Fruit fly (Drosophila melanogaster) whole organism, embryonic: ENCODE results near the gene APP-BP1.

ENCODE experiments used
- Adf1 ChIP-seq: fragments of 200-800 bp; sonication (Bioruptor generic); IDR thresholded peaks from 2 replicates; pipeline ENCODE4 v1.3.6; 2022; ENCODE audit warnings: missing biosample characterization, missing genetic modification characterization
- CG11456 ChIP-seq: fragments of 200-800 bp; sonication (Bioruptor generic); IDR thresholded peaks from 3 replicates; pipeline ENCODE4 v1.3.6; 2022; ENCODE audit warnings: missing biosample characterization, missing genetic modification characterization
- CG12769 ChIP-seq: fragments of 200-800 bp; sonication (Bioruptor generic); optimal IDR thresholded peaks from 2 replicates; lab custom pipeline; 2019; ENCODE audit warnings: missing biosample characterization, mild to moderate bottlenecking, missing genetic modification characterization, moderate library complexity
- CG13296 ChIP-seq: fragments of 200-800 bp; sonication (Bioruptor generic); optimal IDR thresholded peaks from 3 replicates; lab custom pipeline; 2018; ENCODE audit warnings: missing biosample characterization, mild to moderate bottlenecking, missing genetic modification characterization
- CG1603 ChIP-seq: fragments of 200-800 bp; sonication (Bioruptor generic); optimal IDR thresholded peaks from 2 replicates; lab custom pipeline; 2019; ENCODE audit warnings: missing biosample characterization, mild to moderate bottlenecking, missing genetic modification characterization, moderate library complexity
- CG16863 ChIP-seq: fragments of 200-800 bp; sonication (Bioruptor generic); optimal IDR thresholded peaks from 3 replicates; lab custom pipeline; 2016; ENCODE audit warnings: missing biosample characterization, missing genetic modification characterization
- CG17361 ChIP-seq: fragments of 200-800 bp; sonication (Bioruptor generic); IDR thresholded peaks from 3 replicates; pipeline ENCODE4 v1.3.6; 2022; ENCODE audit warnings: missing biosample characterization, missing genetic modification characterization
- CG1792 ChIP-seq: fragments of 200-800 bp; sonication (Bioruptor generic); optimal IDR thresholded peaks from 2 replicates; lab custom pipeline; 2016; ENCODE audit warnings: missing biosample characterization, missing genetic modification characterization
- CG18011 ChIP-seq: fragments of 200-800 bp; sonication (Bioruptor generic); optimal IDR thresholded peaks from 2 replicates; lab custom pipeline; 2017; ENCODE audit warnings: missing biosample characterization, missing genetic modification characterization, mild to moderate bottlenecking, moderate library complexity, missing genotype
- CG30403 ChIP-seq: fragments of 200-800 bp; sonication (Bioruptor generic); optimal IDR thresholded peaks from 3 replicates; lab custom pipeline; 2016; ENCODE audit warnings: missing biosample characterization, missing genetic modification characterization
- CG34376 ChIP-seq: fragments of 200-800 bp; sonication (Bioruptor generic); optimal IDR thresholded peaks from 2 replicates; lab custom pipeline; 2018; ENCODE audit warnings: missing biosample characterization, mild to moderate bottlenecking, missing genetic modification characterization
- CG4730 ChIP-seq: fragments of 200-800 bp; sonication (Bioruptor generic); IDR thresholded peaks from 2 replicates; pipeline ENCODE4 v1.3.6; 2022; ENCODE audit warnings: missing biosample characterization, missing genetic modification characterization
- CG6175 ChIP-seq: fragments of 200-800 bp; sonication (Bioruptor generic); IDR thresholded peaks from 3 replicates; pipeline ENCODE4 v1.3.6; 2022; ENCODE audit warnings: missing biosample characterization, missing genetic modification characterization
- CG7357 ChIP-seq: fragments of 200-800 bp; sonication (Bioruptor generic); IDR thresholded peaks from 3 replicates; pipeline ENCODE4 v1.3.6; 2022; ENCODE audit warnings: missing biosample characterization, missing genetic modification characterization
- CG7987 ChIP-seq: fragments of 200-800 bp; sonication (Bioruptor generic); optimal IDR thresholded peaks from 2 replicates; lab custom pipeline; 2018; ENCODE audit warnings: missing biosample characterization, mild to moderate bottlenecking, missing genetic modification characterization, moderate library complexity
- CG8359 ChIP-seq: fragments of 200-800 bp; sonication (Bioruptor generic); optimal IDR thresholded peaks from 2 replicates; lab custom pipeline; 2017; ENCODE audit warnings: missing biosample characterization, mild to moderate bottlenecking, missing genetic modification characterization, borderline replicate concordance
- CG8944 ChIP-seq: fragments of 200-800 bp; sonication (Bioruptor generic); optimal IDR thresholded peaks from 3 replicates; lab custom pipeline; 2016; ENCODE audit warnings: missing biosample characterization, missing genetic modification characterization
- CG9609 ChIP-seq: fragments of 200-800 bp; sonication (Bioruptor generic); optimal IDR thresholded peaks from 3 replicates; lab custom pipeline; 2016; ENCODE audit warnings: missing biosample characterization, missing genetic modification characterization
- CHES-1-like ChIP-seq: fragments of 200-800 bp; sonication (Bioruptor generic); optimal IDR thresholded peaks from 2 replicates; lab custom pipeline; 2016; ENCODE audit warnings: missing biosample characterization, missing genetic modification characterization
- Dek ChIP-seq: fragments of 200-800 bp; sonication (Bioruptor generic); optimal IDR thresholded peaks from 3 replicates; lab custom pipeline; 2019; ENCODE audit warnings: missing biosample characterization, mild to moderate bottlenecking, missing genetic modification characterization, moderate library complexity
- Dip2 ChIP-seq: fragments of 200-800 bp; sonication (Bioruptor generic); IDR thresholded peaks from 2 replicates; pipeline ENCODE4 v1.3.6; 2022; ENCODE audit warnings: missing biosample characterization, missing genetic modification characterization
- ERR ChIP-seq: fragments of 200-800 bp; sonication (Bioruptor generic); optimal IDR thresholded peaks from 2 replicates; lab custom pipeline; 2016; ENCODE audit warnings: missing biosample characterization, missing genetic modification characterization
- H2.0 ChIP-seq: fragments of 200-800 bp; sonication (Bioruptor generic); IDR thresholded peaks from 2 replicates; pipeline ENCODE4 v1.3.6; 2022; ENCODE audit warnings: missing biosample characterization, missing genetic modification characterization
- HLH4C ChIP-seq: fragments of 200-800 bp; sonication (Bioruptor generic); IDR thresholded peaks from 3 replicates; pipeline ENCODE4 v1.3.6; 2022; ENCODE audit warnings: missing biosample characterization, missing genetic modification characterization; ENCODE audit not compliant: partially characterized antibody
- Hand ChIP-seq: fragments of 200-800 bp; sonication (Bioruptor generic); optimal IDR thresholded peaks from 2 replicates; lab custom pipeline; 2017; ENCODE audit warnings: mild to moderate bottlenecking, missing biosample characterization, missing genetic modification reagents, missing genetic modification characterization
- Hey ChIP-seq: fragments of 200-800 bp; sonication (Bioruptor generic); optimal IDR thresholded peaks from 3 replicates; lab custom pipeline; 2018; ENCODE audit warnings: missing biosample characterization, mild to moderate bottlenecking, missing genetic modification characterization
- Lpt ChIP-seq: fragments of >200 bp; optimal IDR thresholded peaks from 2 replicates; lab custom pipeline; 2018; ENCODE audit warnings: missing biosample characterization, missing genetic modification characterization
- Nf-YB ChIP-seq: fragments of 200-800 bp; sonication (Bioruptor generic); optimal IDR thresholded peaks from 3 replicates; lab custom pipeline; 2019; ENCODE audit warnings: missing biosample characterization, mild to moderate bottlenecking, missing genetic modification characterization, moderate library complexity
- Sry-δ ChIP-seq: fragments of 200-800 bp; sonication (Bioruptor generic); optimal IDR thresholded peaks from 2 replicates; lab custom pipeline; 2016; ENCODE audit warnings: missing biosample characterization, missing genetic modification characterization
- Stat92E ChIP-seq, 3 experiments: fragments of >200 bp in 2 of 3; fragments of 200-800 bp in 1 of 3; sonication (Bioruptor generic) in 1 of 3; optimal IDR thresholded peaks; 2 replicates each; lab custom pipeline; 2017 to 2019; ENCODE audit warnings: missing biosample characterization in 3 of 3, missing genetic modification characterization in 3 of 3, mild to moderate bottlenecking in 1 of 3, moderate library complexity in 1 of 3
- ara ChIP-seq: fragments of 200-800 bp; sonication (Bioruptor generic); IDR thresholded peaks from 2 replicates; pipeline ENCODE4 v1.3.6; 2022; ENCODE audit warnings: missing biosample characterization, missing genetic modification characterization
- cad ChIP-seq: fragments of >200 bp; optimal IDR thresholded peaks from 2 replicates; lab custom pipeline; 2017; ENCODE audit warnings: missing biosample characterization, missing genetic modification characterization
- cg ChIP-seq: fragments of 200-800 bp; sonication (Bioruptor generic); optimal IDR thresholded peaks from 3 replicates; lab custom pipeline; 2019; ENCODE audit warnings: missing biosample characterization, mild to moderate bottlenecking, missing genetic modification characterization, moderate library complexity
- chif ChIP-seq, 2 experiments: fragments of 200-800 bp; sonication (Bioruptor generic); optimal IDR thresholded peaks; 3 replicates each; lab custom pipeline; 2016; ENCODE audit warnings: missing biosample characterization in 2 of 2, missing genetic modification characterization in 2 of 2
- ci ChIP-seq: fragments of 200-800 bp; sonication (Bioruptor generic); IDR thresholded peaks from 3 replicates; pipeline ENCODE4 v1.3.6; 2022; ENCODE audit warnings: missing biosample characterization, missing genetic modification characterization
- croc ChIP-seq: fragments of 200-800 bp; sonication (Bioruptor generic); conservative IDR thresholded peaks from 3 replicates; pipeline ENCODE4 v1.3.6; 2022; ENCODE audit warnings: missing biosample characterization, missing genetic modification characterization
- grau ChIP-seq: fragments of 200-800 bp; optimal IDR thresholded peaks from 3 replicates; lab custom pipeline; 2019; ENCODE audit warnings: missing biosample characterization, mild to moderate bottlenecking, missing genetic modification characterization, moderate library complexity
- klu ChIP-seq: fragments of 200-800 bp; sonication (Bioruptor generic); IDR thresholded peaks from 2 replicates; pipeline ENCODE4 v1.3.6; 2022; ENCODE audit warnings: missing biosample characterization, missing genetic modification characterization
- luna ChIP-seq: fragments of 200-800 bp; sonication (Bioruptor generic); optimal IDR thresholded peaks from 2 replicates; lab custom pipeline; 2016; ENCODE audit warnings: missing biosample characterization, missing genetic modification characterization
- onecut ChIP-seq: fragments of 200-800 bp; sonication (Bioruptor generic); IDR thresholded peaks from 2 replicates; pipeline ENCODE4 v1.3.6; 2022; ENCODE audit warnings: missing biosample characterization, missing genetic modification characterization
- org-1 ChIP-seq: fragments of 200-800 bp; sonication (Bioruptor generic); optimal IDR thresholded peaks from 2 replicates; lab custom pipeline; 2017; ENCODE audit warnings: missing biosample characterization, missing genetic modification characterization
- pan ChIP-seq, 4 experiments: fragments of >200 bp in 3 of 4; fragments of 200-800 bp in 1 of 4; sonication (Bioruptor generic) in 1 of 4; optimal IDR thresholded peaks in 3 of 4; IDR thresholded peaks in 1 of 4; 2 replicates each; pipeline versions ENCODE4 v1.3.6 to Lab custom; 2017 to 2022; ENCODE audit warnings: missing biosample characterization in 2 of 4, missing genetic modification characterization in 2 of 4, mixed read lengths in 1 of 4
- phol ChIP-seq: fragments of 200-800 bp; sonication (Bioruptor generic); optimal IDR thresholded peaks from 3 replicates; lab custom pipeline; 2018; ENCODE audit warnings: missing biosample characterization, mild to moderate bottlenecking, missing genetic modification characterization, moderate library complexity
- ro ChIP-seq: fragments of 200-800 bp; sonication (Bioruptor generic); IDR thresholded peaks from 2 replicates; pipeline ENCODE4 v1.3.6; 2022; ENCODE audit warnings: missing biosample characterization, missing genetic modification characterization
- schlank ChIP-seq: fragments of 200-800 bp; sonication (Bioruptor generic); optimal IDR thresholded peaks from 2 replicates; lab custom pipeline; 2018; ENCODE audit warnings: missing biosample characterization, mild to moderate bottlenecking, missing genetic modification characterization
- stwl ChIP-seq: fragments of 200-800 bp; sonication (Bioruptor generic); optimal IDR thresholded peaks from 3 replicates; lab custom pipeline; 2018; ENCODE audit warnings: missing biosample characterization, mild to moderate bottlenecking, missing genetic modification characterization, moderate library complexity
- vvl ChIP-seq: fragments of 200-800 bp; sonication (Bioruptor generic); IDR thresholded peaks from 2 replicates; pipeline ENCODE4 v1.3.6; 2022; ENCODE audit warnings: missing biosample characterization, missing genetic modification characterization
- z ChIP-seq: fragments of 200-800 bp; sonication (Bioruptor generic); IDR thresholded peaks from 3 replicates; pipeline ENCODE4 v1.3.6; 2022; ENCODE audit warnings: missing biosample characterization, missing genetic modification characterization
- zfh1 ChIP-seq: fragments of 200-800 bp; sonication (Bioruptor generic); IDR thresholded peaks from 3 replicates; pipeline ENCODE4 v1.3.6; 2022; ENCODE audit warnings: missing biosample characterization, missing genetic modification characterization

Gene APP-BP1

DNA sequence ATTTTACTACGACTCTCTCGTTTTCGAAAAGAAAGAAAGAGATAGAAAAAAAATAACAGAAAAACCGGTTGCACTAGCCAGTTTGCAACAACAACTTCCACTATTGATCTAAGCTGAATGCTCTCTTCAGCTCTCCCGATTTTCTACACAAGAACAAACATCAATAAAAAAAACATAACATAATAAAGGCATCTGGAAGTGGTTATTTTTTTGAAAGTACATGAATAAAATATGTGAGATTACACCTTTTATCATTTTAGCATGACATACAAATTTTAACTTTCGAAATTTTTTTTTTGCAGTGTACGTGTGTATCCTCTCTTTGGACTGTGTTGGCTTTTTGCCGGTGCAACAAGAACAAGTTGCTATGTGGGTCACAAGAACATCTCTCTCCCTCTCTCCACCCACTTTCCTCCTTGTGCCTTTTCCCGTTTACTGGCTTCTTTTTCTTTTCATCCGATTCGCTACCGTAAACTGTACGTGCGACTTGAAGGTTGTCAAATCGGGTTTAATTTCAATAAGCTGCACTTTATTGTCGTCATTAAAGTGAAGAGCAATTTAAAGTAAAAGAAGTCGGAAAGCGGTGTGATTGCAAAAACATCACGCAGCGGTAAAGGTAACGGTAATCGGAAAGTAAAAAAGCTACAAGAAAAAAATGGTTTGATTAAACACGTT lies 13.5 kb upstream of the APP-BP1 start (continued):
- peak; percentile 97 for TF ChIP-seq H2.0 (GFP tag; lab: Robert Waterston, UW)
- peak; percentile 37 for TF ChIP-seq luna (GFP tag; lab: Kevin White, UChicago)
- peak; percentile 97 for TF ChIP-seq ara (GFP tag; lab: Robert Waterston, UW)
- TF ChIP-seq org-1 (GFP tag; lab: Kevin White, UChicago): peak; percentile 93
- TF ChIP-seq CG12769: peak; percentile 94
- TF ChIP-seq CHES-1-like (GFP tag; lab: Kevin White, UChicago): peak; percentile 97
- peak; percentile 97 for TF ChIP-seq CG17361
- TF ChIP-seq chif (GFP tag; optimal IDR thresholded peaks at IDR 0.05; lab: Kevin White, UChicago): peak; percentile 98
- peak; percentile 54 for TF ChIP-seq Adf1 (GFP tag; lab: Robert Waterston, UW)
- peak; percentile 88 for TF ChIP-seq Nf-YB (GFP tag; lab: Kevin White, UChicago)
- TF ChIP-seq klu (GFP tag; lab: Robert Waterston, UW): peak; percentile 79
- TF ChIP-seq CG18011 (GFP tag; lab: Kevin White, UChicago): peak; percentile 77
- peak; percentile 94 for TF ChIP-seq CG4730 (GFP tag; lab: Robert Waterston, UW)
- TF ChIP-seq CG9609: peak; percentile 95
- peak; percentile 94 for TF ChIP-seq croc (GFP tag; lab: Robert Waterston, UW)
- TF ChIP-seq CG7987 (GFP tag; lab: Kevin White, UChicago): peak; percentile 86
- peak; percentile 94 for TF ChIP-seq CG13296
- TF ChIP-seq z: peak; percentile 68; the same call in 1 of the 3 replicates
- peak; percentile 95 for TF ChIP-seq CG1603 (tag; lab: Kevin White, UChicago)
- TF ChIP-seq ro (GFP tag; lab: Robert Waterston, UW): peak; percentile 86
- TF ChIP-seq stwl: peak; percentile 62
- peak; percentile 95 for TF ChIP-seq phol
- peak; percentile 87 for TF ChIP-seq ERR
- peak in 1 of 3 experiments; percentile 97 for TF ChIP-seq Stat92E (GFP tag; optimal IDR thresholded peaks at IDR 0.05; lab: Kevin White, UChicago)
- TF ChIP-seq ci (GFP tag; lab: Robert Waterston, UW): peak; percentile 99
- peak; percentile 96 for TF ChIP-seq CG30403 (GFP tag; lab: Kevin White, UChicago)
- peak; percentile 40 for TF ChIP-seq Hey
- peak; percentile 97 for TF ChIP-seq CG16863
- peak; percentile 99 for TF ChIP-seq vvl (GFP tag; lab: Robert Waterston, UW)
- peak; percentile 91 for TF ChIP-seq onecut
- peak; percentile 23 for TF ChIP-seq cg (GFP tag; lab: Kevin White, UChicago)
- peak; percentile 94 for TF ChIP-seq CG8944 (GFP tag; lab: Kevin White, UChicago)
- peak; percentile 75; the same call in 2 of the 3 replicates for TF ChIP-seq CG6175 (GFP tag; lab: Robert Waterston, UW)
- peak; percentile 98 for TF ChIP-seq zfh1 (GFP tag; lab: Robert Waterston, UW)
- peak; percentile 87; the same call in 2 of the 3 replicates for TF ChIP-seq CG7357 (GFP tag; lab: Robert Waterston, UW)
- TF ChIP-seq CG11456 (GFP tag; lab: Robert Waterston, UW): peak; percentile 90
- TF ChIP-seq CG8359: peak; percentile 88
- peak; percentile 90 for TF ChIP-seq Dek (tag; lab: Kevin White, UChicago)
- no peak for TF ChIP-seq HLH4C (GFP tag; lab: Robert Waterston, UW)
- TF ChIP-seq schlank (tag; lab: Kevin White, UChicago): peak; percentile 70
- TF ChIP-seq CG34376 (GFP tag; lab: Kevin White, UChicago): peak; percentile 78
- TF ChIP-seq Hand (GFP tag; lab: Kevin White, UChicago): peak; percentile 85
- peak; percentile 72 for TF ChIP-seq Sry-δ (GFP tag; lab: Kevin White, UChicago)
- TF ChIP-seq Lpt (GFP tag; lab: Kevin White, UChicago): no peak
- peak; percentile 95 for TF ChIP-seq CG1792 (GFP tag; lab: Kevin White, UChicago)
- peak; percentile 36; the same call in 1 of the 2 replicates for TF ChIP-seq Dip2 (GFP tag; lab: Robert Waterston, UW)
- peak; percentile 93 for TF ChIP-seq grau (tag; lab: Kevin White, UChicago)
- TF ChIP-seq cad (GFP tag; lab: Kevin White, UChicago): no peak
- TF ChIP-seq pan (optimal IDR thresholded peaks at IDR 0.05; lab: Kevin White, UChicago): no peak
- peak in 1 of 2 experiments; percentile 98 for TF ChIP-seq pan (GFP tag; optimal IDR thresholded peaks at IDR 0.05 in 1 of 2, IDR thresholded peaks at IDR 0.05 in 1 of 2)
